Worm (Caenorhabditis elegans): ENCODE results near the gene T16G12.8.

DNA sequence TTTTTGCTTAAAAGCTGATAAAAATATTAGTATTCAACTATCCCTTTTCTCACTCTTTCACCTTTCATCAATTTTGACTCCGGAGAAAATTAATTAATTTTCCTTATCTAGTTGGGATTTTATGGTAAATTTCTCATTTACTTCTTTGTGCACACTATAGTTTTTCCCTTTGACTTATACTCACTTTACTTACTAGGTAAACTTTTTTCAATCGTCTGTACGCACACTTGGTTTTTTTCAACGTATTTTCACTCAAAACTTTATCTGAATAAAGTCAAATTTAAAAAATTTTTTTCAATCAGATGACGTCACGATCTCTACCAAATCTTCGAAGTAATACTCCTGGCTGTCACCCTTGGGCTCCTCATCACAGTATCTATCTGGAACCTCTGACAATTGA, 47.0 kb upstream of the T16G12.8 start, which contains the start of gene C05B5.16:
- no peak for TF ChIP-seq ces-1 (GFP tag; optimal IDR thresholded peaks at IDR 0.05)
- TF ChIP-seq egl-27 (tag; optimal IDR thresholded peaks at IDR 0.05): no peak
- no peak for TF ChIP-seq lin-39 (tag; optimal IDR thresholded peaks at IDR 0.05)
- no peak for TF ChIP-seq mep-1 (tag; optimal IDR thresholded peaks at IDR 0.05)
- TF ChIP-seq lsy-2 (tag; optimal IDR thresholded peaks at IDR 0.05): no peak
